Worm (Caenorhabditis elegans) whole organism, L2 larva: ENCODE data around the gene T12B5.15.
"Not testable (repeated sequence)": the region's sequence is repeated elsewhere in the genome, so short reads cannot be mapped to it uniquely, and the experiment has no call there.

ENCODE experiments used
- C34F6.9 ChIP-seq: fragments of 150-350 bp; optimal IDR thresholded peaks from 2 replicates; lab custom pipeline; 2014; ENCODE audit warnings: missing biosample characterization, missing genetic modification characterization
- Y55F3AM.14 ChIP-seq: fragments of 200-800 bp; sonication (Bioruptor generic); optimal IDR thresholded peaks from 2 replicates; lab custom pipeline; 2018; ENCODE audit warnings: mild to moderate bottlenecking, missing genetic modification characterization, missing compliant biosample characterization
- ZK546.5 ChIP-seq: sonication (generic microtip); optimal IDR thresholded peaks from 2 replicates; lab custom pipeline; 2017; ENCODE audit warnings: missing biosample characterization, missing genetic modification characterization
- alr-1 ChIP-seq: fragments of 150-350 bp; optimal IDR thresholded peaks from 2 replicates; lab custom pipeline; 2014; ENCODE audit warnings: missing biosample characterization, missing genetic modification characterization
- aly-2 ChIP-seq: fragments of 150-350 bp; optimal IDR thresholded peaks from 2 replicates; lab custom pipeline; 2014; ENCODE audit warnings: missing biosample characterization, missing genetic modification characterization
- ama-1 ChIP-seq: fragments of 150-350 bp; optimal IDR thresholded peaks from 2 replicates; lab custom pipeline; 2018; ENCODE audit warnings: inconsistent platforms
- blmp-1 ChIP-seq: sonication (generic microtip); optimal IDR thresholded peaks from 2 replicates; lab custom pipeline; 2017; ENCODE audit warnings: missing genetic modification characterization, mild to moderate bottlenecking, missing compliant biosample characterization, antibody characterized with exemption, moderate library complexity; ENCODE audit not compliant: insufficient read depth
- ceh-16 ChIP-seq: fragments of 150-350 bp; optimal IDR thresholded peaks from 2 replicates; lab custom pipeline; 2014; ENCODE audit warnings: missing biosample characterization, missing genetic modification characterization
- ceh-82 ChIP-seq: fragments of 150-350 bp; optimal IDR thresholded peaks from 2 replicates; lab custom pipeline; 2014; ENCODE audit warnings: missing biosample characterization, missing genetic modification characterization
- dmd-4 ChIP-seq: sonication (generic microtip); optimal IDR thresholded peaks from 2 replicates; lab custom pipeline; 2017; ENCODE audit warnings: missing biosample characterization, missing genetic modification characterization
- egl-27 ChIP-seq: sonication (generic microtip); optimal IDR thresholded peaks from 3 replicates; lab custom pipeline; 2017; ENCODE audit warnings: missing biosample characterization, missing genetic modification reagents, missing genetic modification characterization
- elt-1 ChIP-seq: fragments of 150-350 bp; optimal IDR thresholded peaks from 2 replicates; lab custom pipeline; 2014; ENCODE audit warnings: missing biosample characterization, missing genetic modification characterization
- fos-1 ChIP-seq: fragments of 150-350 bp; optimal IDR thresholded peaks from 2 replicates; lab custom pipeline; 2014; ENCODE audit warnings: missing biosample characterization, missing genetic modification characterization
- gmeb-1 ChIP-seq: fragments of 150-350 bp; optimal IDR thresholded peaks from 2 replicates; lab custom pipeline; 2014; ENCODE audit warnings: missing biosample characterization, missing genetic modification characterization
- lin-39 ChIP-seq: fragments of 150-350 bp; optimal IDR thresholded peaks from 2 replicates; lab custom pipeline; 2014; ENCODE audit warnings: missing biosample characterization, missing genetic modification reagents, missing genetic modification characterization
- lsy-2 ChIP-seq, 2 experiments: fragments of 150-350 bp in 1 of 2; sonication (generic microtip) in 1 of 2; optimal IDR thresholded peaks; 2 replicates each; lab custom pipeline; 2014 to 2017; ENCODE audit warnings: missing biosample characterization in 2 of 2, missing genetic modification characterization in 2 of 2
- mab-5 ChIP-seq: fragments of 150-350 bp; optimal IDR thresholded peaks from 2 replicates; lab custom pipeline; 2014; ENCODE audit warnings: missing biosample characterization, missing genetic modification characterization
- mdl-1 ChIP-seq, 2 experiments: fragments of 150-350 bp in 1 of 2; sonication (generic microtip) in 1 of 2; optimal IDR thresholded peaks; 2 replicates each; lab custom pipeline; 2017; ENCODE audit warnings: missing biosample characterization in 2 of 2, missing genetic modification characterization in 2 of 2
- nhr-11 ChIP-seq: fragments of 150-350 bp; optimal IDR thresholded peaks from 2 replicates; lab custom pipeline; 2014; ENCODE audit warnings: missing biosample characterization, missing genetic modification characterization
- nhr-21 ChIP-seq: fragments of 150-350 bp; optimal IDR thresholded peaks from 2 replicates; lab custom pipeline; 2014; ENCODE audit warnings: missing biosample characterization, missing genetic modification characterization
- nhr-23 ChIP-seq: fragments of 150-350 bp; optimal IDR thresholded peaks from 2 replicates; lab custom pipeline; 2014; ENCODE audit warnings: missing biosample characterization, missing genetic modification reagents, missing genetic modification characterization
- nhr-25 ChIP-seq: fragments of 150-350 bp; sonication (generic microtip); optimal IDR thresholded peaks from 3 replicates; lab custom pipeline; 2014; ENCODE audit warnings: missing biosample characterization, missing genetic modification characterization
- nhr-77 ChIP-seq: fragments of 150-350 bp; optimal IDR thresholded peaks from 2 replicates; lab custom pipeline; 2014; ENCODE audit warnings: missing biosample characterization, missing genetic modification characterization
- peb-1 ChIP-seq: fragments of 150-350 bp; optimal IDR thresholded peaks from 2 replicates; lab custom pipeline; 2014; ENCODE audit warnings: missing biosample characterization, missing genetic modification characterization
- sem-4 ChIP-seq: fragments of 150-350 bp; optimal IDR thresholded peaks from 2 replicates; lab custom pipeline; 2014; ENCODE audit warnings: missing biosample characterization, missing genetic modification reagents, missing genetic modification characterization
- skn-1 ChIP-seq: sonication (generic microtip); optimal IDR thresholded peaks from 2 replicates; lab custom pipeline; 2017; ENCODE audit warnings: missing biosample characterization, missing genetic modification characterization
- sma-9 ChIP-seq, 2 experiments: fragments of 150-350 bp in 1 of 2; sonication (generic microtip) in 1 of 2; optimal IDR thresholded peaks; 2 replicates each; lab custom pipeline; 2014 to 2016; ENCODE audit warnings: missing genetic modification characterization in 2 of 2, mild to moderate bottlenecking in 1 of 2, missing biosample characterization in 1 of 2, missing compliant biosample characterization in 1 of 2, missing genetic modification reagents in 1 of 2, moderate library complexity in 1 of 2
- snpc-4 ChIP-seq: fragments of 150-350 bp; optimal IDR thresholded peaks from 2 replicates; lab custom pipeline; 2014; ENCODE audit warnings: missing biosample characterization, missing genetic modification characterization
- unc-39 ChIP-seq: fragments of 150-350 bp; optimal IDR thresholded peaks from 2 replicates; lab custom pipeline; 2014; ENCODE audit warnings: missing biosample characterization, missing genetic modification characterization
- unc-55 ChIP-seq: fragments of 150-350 bp; sonication (generic microtip); optimal IDR thresholded peaks from 3 replicates; lab custom pipeline; 2014; ENCODE audit warnings: missing biosample characterization, missing genetic modification reagents, missing genetic modification characterization
- ztf-1 ChIP-seq: fragments of 200-800 bp; sonication (Bioruptor generic); conservative IDR thresholded peaks from 2 replicates; pipeline ENCODE4 v1.3.6; 2022; ENCODE audit warnings: missing genetic modification characterization, missing compliant biosample characterization

Gene T12B5.15

ce11 chrIII:943426-943927 lies 11.0 kb downstream of the T12B5.15 start, which contains the start of gene fbxa-59:
Gene fbxa-59, minus strand, starts transcription at chrIII:943476.
- TF ChIP-seq alr-1 (no peak), fos-1 (peak; percentile 56)

ce11 chrIII:941958-942357 lies 12.5 kb downstream of the T12B5.15 start:
- TF ChIP-seq skn-1 (tag; lab: Kevin White, UChicago) = no peak
- TF ChIP-seq mdl-1 (tag; optimal IDR thresholded peaks at IDR 0.05; lab: Kevin White, UChicago) = no peak
- no peak for TF ChIP-seq gmeb-1 (tag; lab: Kevin White, UChicago)
- no peak for TF ChIP-seq sma-9 (GFP tag; optimal IDR thresholded peaks at IDR 0.05; lab: Kevin White, UChicago)
- TF ChIP-seq sma-9 (tag; optimal IDR thresholded peaks at IDR 0.05; lab: Kevin White, UChicago) = no peak
- TF ChIP-seq elt-1 = no peak
- TF ChIP-seq alr-1 = no peak
- no peak for TF ChIP-seq ztf-1
- TF ChIP-seq unc-55 (GFP tag; lab: Kevin White, UChicago) = no peak

ce11 chrIII:938569-938968 lies 15.9 kb downstream of the T12B5.15 start, which contains the start of gene fbxa-22:
Gene fbxa-22, plus strand, starts transcription at chrIII:938869.
- no peak for TF ChIP-seq ama-1
- no peak for TF ChIP-seq elt-1
- TF ChIP-seq nhr-25 (tag; lab: Kevin White, UChicago) = no peak
- no peak for TF ChIP-seq C34F6.9
- TF ChIP-seq ceh-16 (tag; lab: Kevin White, UChicago) = no peak
- no peak for TF ChIP-seq lin-39 (tag; lab: Kevin White, UChicago)
- no peak for TF ChIP-seq sem-4 (tag; lab: Kevin White, UChicago)
- TF ChIP-seq lsy-2 (tag; optimal IDR thresholded peaks at IDR 0.05; lab: Kevin White, UChicago) = no peak

ce11 chrIII:937961-938360 lies 16.5 kb downstream of the T12B5.15 start, which contains the start of gene fbxa-56:
Gene fbxa-56, minus strand, starts transcription at chrIII:938061.
- TF ChIP-seq egl-27 (tag; lab: Kevin White, UChicago) (no peak), aly-2 (tag; lab: Kevin White, UChicago) (no peak), nhr-21 (tag; lab: Kevin White, UChicago) (no peak), ama-1 (no peak), skn-1 (tag; lab: Kevin White, UChicago) (no peak), sem-4 (tag; lab: Kevin White, UChicago) (no peak), snpc-4 (no peak), unc-39 (tag; lab: Kevin White, UChicago) (no peak), ceh-82 (tag; lab: Kevin White, UChicago) (no peak), mab-5 (tag; lab: Kevin White, UChicago) (no peak)
- TF ChIP-seq, all 48 proteins: peak for 0

ce11 chrIII:936037-936507 lies 18.4 kb downstream of the T12B5.15 start, which contains the start of gene fbxa-55:
Gene fbxa-55, minus strand, starts transcription at chrIII:936087.
- TF ChIP-seq snpc-4 = no peak
- peak; percentile 68 for TF ChIP-seq fos-1

- peak; percentile 18 for TF ChIP-seq sma-9 (GFP tag; optimal IDR thresholded peaks at IDR 0.05; lab: Kevin White, UChicago)
- TF ChIP-seq sma-9 (tag; optimal IDR thresholded peaks at IDR 0.05; lab: Kevin White, UChicago) = not testable (repeated sequence)
Observed at ce11 chrIII:931405-931804, 23.0 kb downstream of the T12B5.15 start.

- TF ChIP-seq nhr-23 (tag; lab: Kevin White, UChicago) (no peak), nhr-21 (tag; lab: Kevin White, UChicago) (no peak), fos-1 (no peak), blmp-1 (no peak), nhr-25 (tag; lab: Kevin White, UChicago) (no peak), dmd-4 (tag; lab: Kevin White, UChicago) (no peak), alr-1 (no peak), snpc-4 (no peak), ZK546.5 (tag; lab: Kevin White, UChicago) (no peak), ceh-16 (tag; lab: Kevin White, UChicago) (no peak), peb-1 (tag; lab: Kevin White, UChicago) (no peak), nhr-11 (tag; lab: Kevin White, UChicago) (no peak), Y55F3AM.14 (GFP tag; lab: Kevin White, UChicago) (no peak), lsy-2 (tag; optimal IDR thresholded peaks at IDR 0.05; lab: Kevin White, UChicago) (no peak), nhr-77 (tag; lab: Kevin White, UChicago) (no peak), ama-1 (no peak), lin-39 (tag; lab: Kevin White, UChicago) (no peak)
Observed at ce11 chrIII:926216-926615, 28.2 kb downstream of the T12B5.15 start, which contains the start of gene pef-1. Gene pef-1, minus strand, starts transcription at chrIII:926316.
